Worm (Caenorhabditis elegans) whole organism, early embryonic: Measurements from ENCODE around the gene gpa-4.

ENCODE experiments used
- ama-1 ChIP-seq: fragments of 150-350 bp; optimal IDR thresholded peaks from 2 replicates; lab custom pipeline; 2014
- ets-7 ChIP-seq: sonication (generic microtip); optimal IDR thresholded peaks from 2 replicates; lab custom pipeline; 2016; ENCODE audit warnings: missing genotype, missing genetic modification characterization, missing compliant biosample characterization
- flt-1 ChIP-seq: fragments of 200-800 bp; sonication (Bioruptor generic); IDR thresholded peaks from 2 replicates; pipeline ENCODE4 v1.3.6; 2022; ENCODE audit warnings: missing genetic modification characterization, missing compliant biosample characterization
- hnd-1 ChIP-seq: sonication (generic microtip); optimal IDR thresholded peaks from 2 replicates; lab custom pipeline; 2016; ENCODE audit warnings: missing genetic modification characterization, missing compliant biosample characterization
- pes-1 ChIP-seq: fragments of 200-800 bp; sonication (Bioruptor generic); IDR thresholded peaks from 2 replicates; pipeline ENCODE4 v1.3.6; 2022; ENCODE audit warnings: missing genetic modification reagents, missing genetic modification characterization, missing compliant biosample characterization

- TF ChIP-seq flt-1 (GFP tag; lab: Robert Waterston, UW): no peak
- TF ChIP-seq ets-7 (tag; lab: Kevin White, UChicago): no peak
- no peak for TF ChIP-seq ama-1
- TF ChIP-seq pes-1 (GFP tag; lab: Robert Waterston, UW): no peak
- no peak for TF ChIP-seq hnd-1 (tag; lab: Kevin White, UChicago)
These were observed 24.1 kb downstream of the gpa-4 start for ce11 chrIV:425546-425945.
